Worm (Caenorhabditis elegans) whole organism, L1 larva: Measurements from ENCODE around the gene nlp-22.

ENCODE experiments used
- F16B12.6 ChIP-seq: fragments of 150-350 bp; optimal IDR thresholded peaks from 2 replicates; lab custom pipeline; 2014; ENCODE audit warnings: missing biosample characterization, missing genetic modification characterization
- Y116A8C.19 ChIP-seq: sonication (generic microtip); optimal IDR thresholded peaks from 2 replicates; lab custom pipeline; 2016; ENCODE audit warnings: missing compliant biosample characterization, missing genetic modification characterization, borderline replicate concordance
- aha-1 ChIP-seq: fragments of 150-350 bp; optimal IDR thresholded peaks from 2 replicates; lab custom pipeline; 2014; ENCODE audit warnings: missing biosample characterization, missing genetic modification characterization
- aly-2 ChIP-seq: fragments of 150-350 bp; optimal IDR thresholded peaks from 2 replicates; lab custom pipeline; 2014; ENCODE audit warnings: missing biosample characterization, missing genetic modification characterization
- ama-1 ChIP-seq: fragments of 150-350 bp; optimal IDR thresholded peaks from 2 replicates; lab custom pipeline; 2014
- blmp-1 ChIP-seq: fragments of 150-350 bp; optimal IDR thresholded peaks from 2 replicates; lab custom pipeline; 2014; ENCODE audit warnings: missing biosample characterization, missing genetic modification characterization
- ceh-8 ChIP-seq: fragments of 200-800 bp; sonication (Bioruptor generic); optimal IDR thresholded peaks from 2 replicates; lab custom pipeline; 2018; ENCODE audit warnings: mild to moderate bottlenecking, missing genetic modification characterization, moderate library complexity, missing compliant biosample characterization
- ceh-82 ChIP-seq, 3 experiments: fragments of 150-350 bp in 1 of 3; sonication (generic microtip) in 2 of 3; optimal IDR thresholded peaks; 2 replicates each; lab custom pipeline; 2014 to 2017; ENCODE audit warnings: missing biosample characterization in 3 of 3, missing genetic modification characterization in 3 of 3
- ceh-88 ChIP-seq: fragments of 200-800 bp; sonication (Bioruptor generic); IDR thresholded peaks from 2 replicates; pipeline ENCODE4 v1.3.6; 2022; ENCODE audit warnings: missing genetic modification characterization, missing compliant biosample characterization
- dpl-1 ChIP-seq, 3 experiments: fragments of 150-350 bp in 2 of 3; sonication (generic microtip) in 1 of 3; optimal IDR thresholded peaks; 2 replicates each; lab custom pipeline; 2014 to 2017; ENCODE audit warnings: missing biosample characterization in 3 of 3, missing genetic modification characterization in 3 of 3, missing genetic modification reagents in 3 of 3
- dsc-1 ChIP-seq: sonication (generic microtip); optimal IDR thresholded peaks from 2 replicates; lab custom pipeline; 2016; ENCODE audit warnings: mild to moderate bottlenecking, missing genetic modification characterization, missing compliant biosample characterization
- efl-1 ChIP-seq, 4 experiments: fragments of 150-350 bp; optimal IDR thresholded peaks in 3 of 4; peaks in 1 of 4; 1 replicate in 1 of 4; 2 replicates in 3 of 4; lab custom pipeline; 2014; ENCODE audit warnings: missing biosample characterization in 2 of 4, missing genetic modification characterization in 2 of 4, missing genetic modification reagents in 2 of 4
- efl-3 ChIP-seq: fragments of 200-800 bp; sonication (Bioruptor generic); optimal IDR thresholded peaks from 2 replicates; lab custom pipeline; 2018; ENCODE audit warnings: mild to moderate bottlenecking, missing genetic modification characterization, missing compliant biosample characterization
- elt-3 ChIP-seq, 6 experiments: fragments of 150-350 bp in 1 of 6; sonication (generic microtip); optimal IDR thresholded peaks; 2 replicates each; lab custom pipeline; 2017 to 2018; ENCODE audit warnings: missing biosample characterization in 6 of 6, missing genetic modification characterization in 6 of 6, inconsistent platforms in 1 of 6
- fos-1 ChIP-seq: fragments of 150-350 bp; optimal IDR thresholded peaks from 2 replicates; lab custom pipeline; 2014; ENCODE audit warnings: missing biosample characterization, missing genetic modification characterization
- isw-1 ChIP-seq: fragments of 200-800 bp; sonication (Bioruptor generic); IDR thresholded peaks from 2 replicates; pipeline ENCODE4 v1.3.6; 2022; ENCODE audit warnings: missing genetic modification characterization, missing compliant biosample characterization
- lin-13 ChIP-seq: fragments of 150-350 bp; optimal IDR thresholded peaks from 2 replicates; lab custom pipeline; 2014; ENCODE audit warnings: missing biosample characterization, missing genetic modification reagents, missing genetic modification characterization
- lin-14 ChIP-seq: fragments of 200-800 bp; sonication (Bioruptor generic); optimal IDR thresholded peaks from 2 replicates; lab custom pipeline; 2018; ENCODE audit warnings: mild to moderate bottlenecking, missing genetic modification characterization, moderate library complexity, missing compliant biosample characterization
- lin-15B ChIP-seq: fragments of 150-350 bp; sonication (generic microtip); optimal IDR thresholded peaks from 3 replicates; lab custom pipeline; 2014; ENCODE audit warnings: missing biosample characterization, missing genetic modification characterization
- lin-35 ChIP-seq, 2 experiments: fragments of 150-350 bp; optimal IDR thresholded peaks; 2 replicates each; lab custom pipeline; 2014; ENCODE audit warnings: missing biosample characterization in 2 of 2, missing genetic modification characterization in 2 of 2, missing genetic modification reagents in 2 of 2
- lsy-2 ChIP-seq, 2 experiments: fragments of 150-350 bp; optimal IDR thresholded peaks; 2 replicates each; lab custom pipeline; 2014; ENCODE audit warnings: missing biosample characterization in 2 of 2, missing genetic modification characterization in 2 of 2
- mdl-1 ChIP-seq, 2 experiments: fragments of 150-350 bp; optimal IDR thresholded peaks; 2 replicates each; lab custom pipeline; 2014 to 2017; ENCODE audit warnings: missing biosample characterization in 2 of 2, missing genetic modification characterization in 2 of 2, inconsistent platforms in 1 of 2
- nhr-11 ChIP-seq: fragments of 150-350 bp; optimal IDR thresholded peaks from 2 replicates; lab custom pipeline; 2014; ENCODE audit warnings: missing biosample characterization, missing genetic modification characterization
- nhr-28 ChIP-seq: fragments of 150-350 bp; optimal IDR thresholded peaks from 2 replicates; lab custom pipeline; 2014; ENCODE audit warnings: missing biosample characterization, missing genetic modification characterization
- nhr-76 ChIP-seq: sonication (generic microtip); optimal IDR thresholded peaks from 2 replicates; lab custom pipeline; 2017; ENCODE audit warnings: missing biosample characterization, missing genetic modification characterization
- nhr-84 ChIP-seq: sonication (generic microtip); optimal IDR thresholded peaks from 2 replicates; lab custom pipeline; 2017; ENCODE audit warnings: missing biosample characterization, missing genetic modification characterization
- nhr-85 ChIP-seq: sonication (generic microtip); peaks from one replicate; lab custom pipeline; 2016; ENCODE audit warnings: missing genetic modification characterization, inconsistent platforms, missing compliant biosample characterization
- nhr-90 ChIP-seq: sonication (generic microtip); optimal IDR thresholded peaks from 2 replicates; lab custom pipeline; 2016; ENCODE audit warnings: mild to moderate bottlenecking, missing genetic modification characterization, missing compliant biosample characterization; ENCODE audit not compliant: poor library complexity
- pqm-1 ChIP-seq: sonication (generic microtip); optimal IDR thresholded peaks from 3 replicates; lab custom pipeline; 2017; ENCODE audit warnings: missing biosample characterization, missing genetic modification characterization
- rnt-1 ChIP-seq: sonication (generic microtip); optimal IDR thresholded peaks from 2 replicates; lab custom pipeline; 2016; ENCODE audit warnings: mild to moderate bottlenecking, missing genetic modification characterization, moderate library complexity, missing compliant biosample characterization
- snu-23 ChIP-seq: sonication (generic microtip); optimal IDR thresholded peaks from 2 replicates; lab custom pipeline; 2016; ENCODE audit warnings: missing genetic modification characterization, missing compliant biosample characterization
- sox-4 ChIP-seq: sonication (generic microtip); optimal IDR thresholded peaks from 2 replicates; lab custom pipeline; 2016; ENCODE audit warnings: missing genetic modification characterization, missing compliant biosample characterization
- sptf-1 ChIP-seq: fragments of 150-350 bp; optimal IDR thresholded peaks from 2 replicates; lab custom pipeline; 2014; ENCODE audit warnings: missing biosample characterization, missing genetic modification characterization
- tlp-1 ChIP-seq: fragments of 150-350 bp; optimal IDR thresholded peaks from 2 replicates; lab custom pipeline; 2014; ENCODE audit warnings: missing biosample characterization, missing genetic modification characterization
- unc-62 ChIP-seq: fragments of 150-350 bp; optimal IDR thresholded peaks from 2 replicates; lab custom pipeline; 2014; ENCODE audit warnings: missing biosample characterization, missing genetic modification reagents, missing genetic modification characterization
- unc-86 ChIP-seq: sonication (generic microtip); optimal IDR thresholded peaks from 2 replicates; lab custom pipeline; 2016; ENCODE audit warnings: missing genetic modification characterization, missing compliant biosample characterization
- ztf-11 ChIP-seq, 2 experiments: sonication (generic microtip); optimal IDR thresholded peaks; 2 replicates each; lab custom pipeline; 2016 to 2017; ENCODE audit warnings: missing genetic modification characterization in 2 of 2, missing biosample characterization in 1 of 2, missing compliant biosample characterization in 1 of 2

The nlp-22 gene

ce11 chrX:2316205-2316604 lies 25.7 kb downstream of the nlp-22 start (continued):
- TF ChIP-seq sptf-1 (tag; lab: Kevin White, UChicago) = no peak
- TF ChIP-seq lsy-2 (tag; optimal IDR thresholded peaks at IDR 0.05; lab: Kevin White, UChicago) = peak in 1 of 2 experiments; percentile 15
- TF ChIP-seq ztf-11 (tag; optimal IDR thresholded peaks at IDR 0.05; lab: Kevin White, UChicago) = no peak
- TF ChIP-seq, all 84 proteins: peak for 22

DNA sequence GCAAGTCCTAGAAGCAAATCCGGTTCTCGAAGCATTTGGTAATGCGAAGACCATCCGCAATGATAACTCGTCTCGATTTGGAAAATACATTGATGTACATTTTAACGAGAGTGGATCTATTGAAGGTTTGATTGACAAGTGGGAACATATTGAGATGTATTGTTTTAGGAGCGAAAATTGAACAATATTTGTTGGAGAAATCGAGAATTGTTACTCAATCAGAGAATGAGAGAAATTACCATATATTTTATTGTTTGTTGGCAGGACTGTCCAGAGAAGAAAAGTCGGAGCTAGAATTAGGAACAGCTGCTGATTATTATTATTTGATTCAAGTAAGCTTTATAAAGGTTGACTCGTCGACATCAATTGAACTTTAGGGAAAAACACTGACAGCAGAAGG lies 37.4 kb downstream of the nlp-22 start:
- TF ChIP-seq ama-1 = no peak
- no peak for TF ChIP-seq ceh-8 (GFP tag; lab: Kevin White, UChicago)
- no peak for TF ChIP-seq lin-35 (GFP tag; optimal IDR thresholded peaks at IDR 0.05; lab: Kevin White, UChicago)
- no peak for TF ChIP-seq F16B12.6 (tag; lab: Kevin White, UChicago)
- no peak for TF ChIP-seq efl-3 (GFP tag; lab: Kevin White, UChicago)
- no peak for TF ChIP-seq elt-3 (tag; optimal IDR thresholded peaks at IDR 0.05; lab: Kevin White, UChicago)
- no peak for TF ChIP-seq nhr-90 (tag; lab: Kevin White, UChicago)
- TF ChIP-seq nhr-85 (tag; lab: Kevin White, UChicago) = no peak
- no peak for TF ChIP-seq rnt-1 (tag; lab: Kevin White, UChicago)
- no peak for TF ChIP-seq lin-14 (GFP tag; lab: Kevin White, UChicago)
- no peak for TF ChIP-seq aly-2 (tag; lab: Kevin White, UChicago)
- no peak for TF ChIP-seq dpl-1 (GFP tag; optimal IDR thresholded peaks at IDR 0.05; lab: Kevin White, UChicago)
- no peak for TF ChIP-seq aha-1
- no peak for TF ChIP-seq unc-86
- TF ChIP-seq tlp-1 = no peak
- no peak for TF ChIP-seq unc-62 (GFP tag; lab: Kevin White, UChicago)
- no peak for TF ChIP-seq dsc-1

- TF ChIP-seq Y116A8C.19 (no peak), efl-1 (optimal IDR thresholded peaks at IDR 0.05; lab: Kevin White, UChicago) (no peak), efl-1 (GFP tag; optimal IDR thresholded peaks at IDR 0.05 in 1 of 2; lab: Kevin White, UChicago) (peak in 1 of 2 experiments; percentile 44), blmp-1 (tag; lab: Kevin White, UChicago) (peak; percentile 82)
- TF ChIP-seq, all 84 proteins: peak for 2
Measured at ce11 chrX:2303253-2303652, 38.6 kb downstream of the nlp-22 start.

DNA sequence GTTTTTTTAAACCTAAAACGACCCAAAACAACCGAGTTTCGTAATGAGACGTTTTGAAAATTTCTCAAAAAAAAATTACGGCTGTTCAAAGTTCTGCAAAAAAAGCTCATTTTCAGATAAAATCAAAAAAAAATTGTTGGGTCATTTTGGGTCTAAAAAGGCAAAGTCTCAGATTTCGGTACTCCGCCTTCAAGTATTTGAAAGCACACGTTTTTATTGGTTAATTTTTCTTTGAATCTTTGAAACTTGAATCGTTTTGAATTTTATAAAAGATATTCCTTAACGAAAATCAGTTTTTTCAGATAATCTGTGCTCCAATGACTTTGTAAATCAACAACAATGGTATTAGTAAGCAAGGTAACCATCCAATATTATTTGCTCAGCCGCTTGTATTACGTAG lies 39.1 kb downstream of the nlp-22 start, which contains the start of gene hum-6:
Gene hum-6, plus strand, starts transcription at position 301 of the 400 bp plus-strand sequence.
- no peak for TF ChIP-seq snu-23

DNA sequence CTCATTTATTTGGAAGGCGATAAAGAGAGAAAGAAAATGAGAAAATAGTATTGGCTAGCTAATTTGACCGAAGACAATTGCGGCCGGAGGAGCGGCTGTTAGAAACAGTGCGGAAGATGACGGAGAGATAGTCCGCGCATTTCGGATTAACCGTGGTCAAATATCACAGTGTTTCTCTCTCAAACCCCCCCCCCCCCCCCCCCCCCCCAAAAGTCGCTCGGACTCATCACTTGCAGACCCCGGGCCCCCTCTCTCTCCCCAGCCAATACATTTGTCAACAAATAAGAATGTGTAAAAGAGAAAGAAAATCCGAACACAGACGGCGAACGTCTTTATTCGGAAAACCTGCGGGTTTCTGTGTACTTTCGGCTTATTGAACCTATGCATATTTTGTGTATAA lies 40.1 kb downstream of the nlp-22 start:
- TF ChIP-seq lin-13 (GFP tag; lab: Kevin White, UChicago) (no peak), pqm-1 (tag; lab: Kevin White, UChicago) (no peak), nhr-84 (tag; lab: Kevin White, UChicago) (no peak), ceh-82 (tag; optimal IDR thresholded peaks at IDR 0.05; lab: Kevin White, UChicago) (no peak), ceh-88 (GFP tag; lab: Robert Waterston, UW) (no peak), sox-4 (tag; lab: Kevin White, UChicago) (no peak), mdl-1 (tag; optimal IDR thresholded peaks at IDR 0.05; lab: Kevin White, UChicago) (no peak), nhr-11 (tag; lab: Kevin White, UChicago) (no peak), fos-1 (tag; lab: Kevin White, UChicago) (no peak), blmp-1 (tag; lab: Kevin White, UChicago) (peak; percentile 35), nhr-28 (tag; lab: Kevin White, UChicago) (no peak), nhr-76 (tag; lab: Kevin White, UChicago) (no peak), nhr-90 (tag; lab: Kevin White, UChicago) (no peak), efl-1 (optimal IDR thresholded peaks at IDR 0.05; lab: Kevin White, UChicago) (no peak), efl-1 (GFP tag; optimal IDR thresholded peaks at IDR 0.05 in 1 of 2; lab: Kevin White, UChicago) (peak in 1 of 2 experiments; percentile 80), lin-15B (tag; lab: Kevin White, UChicago) (no peak), sptf-1 (tag; lab: Kevin White, UChicago) (no peak), isw-1 (GFP tag; lab: Robert Waterston, UW) (no peak)
